Worm (Caenorhabditis elegans) whole organism, midembryonic: ENCODE measurements around the gene nhr-17.

ENCODE experiments used
- T22C8.4 ChIP-seq: fragments of 200-800 bp; sonication (Bioruptor generic); IDR thresholded peaks from 2 replicates; pipeline ENCODE4 v1.3.6; 2022; ENCODE audit warnings: missing genetic modification characterization, missing compliant biosample characterization
- cog-1 ChIP-seq: sonication (generic microtip); optimal IDR thresholded peaks from 2 replicates; lab custom pipeline; 2016; ENCODE audit warnings: missing genetic modification characterization, missing compliant biosample characterization
- flt-1 ChIP-seq: fragments of 200-800 bp; sonication (Bioruptor generic); IDR thresholded peaks from 2 replicates; pipeline ENCODE4 v1.3.6; 2022; ENCODE audit warnings: missing genetic modification characterization, missing compliant biosample characterization
- klf-2 ChIP-seq: fragments of 200-800 bp; sonication (Bioruptor generic); conservative IDR thresholded peaks from 2 replicates; pipeline ENCODE4 v1.3.6; 2022; ENCODE audit warnings: missing genetic modification reagents, missing genetic modification characterization, missing compliant biosample characterization
- med-1 ChIP-seq: sonication (generic microtip); optimal IDR thresholded peaks from 2 replicates; lab custom pipeline; 2017; ENCODE audit warnings: missing genetic modification characterization, mild to moderate bottlenecking, missing compliant biosample characterization, antibody characterized with exemption, missing genetic modification reagents; ENCODE audit not compliant: insufficient read depth
- ref-1 ChIP-seq: fragments of 200-800 bp; sonication (Bioruptor generic); conservative IDR thresholded peaks from 2 replicates; pipeline ENCODE4 v1.3.6; 2022; ENCODE audit warnings: missing genetic modification reagents, missing genetic modification characterization, missing compliant biosample characterization
- tab-1 ChIP-seq: fragments of 200-800 bp; sonication (Bioruptor generic); IDR thresholded peaks from 2 replicates; pipeline ENCODE4 v1.3.6; 2022; ENCODE audit warnings: missing genetic modification characterization, missing compliant biosample characterization
- ztf-23 ChIP-seq: fragments of 200-800 bp; sonication (Bioruptor generic); IDR thresholded peaks from 2 replicates; pipeline ENCODE4 v1.3.6; 2022; ENCODE audit warnings: missing genetic modification reagents, missing genetic modification characterization, missing compliant biosample characterization
- ztf-29 ChIP-seq: fragments of 200-800 bp; sonication (Bioruptor generic); IDR thresholded peaks from 2 replicates; pipeline ENCODE4 v1.3.6; 2022; ENCODE audit warnings: missing genetic modification reagents, missing genetic modification characterization, missing compliant biosample characterization

The nhr-17 gene

DNA sequence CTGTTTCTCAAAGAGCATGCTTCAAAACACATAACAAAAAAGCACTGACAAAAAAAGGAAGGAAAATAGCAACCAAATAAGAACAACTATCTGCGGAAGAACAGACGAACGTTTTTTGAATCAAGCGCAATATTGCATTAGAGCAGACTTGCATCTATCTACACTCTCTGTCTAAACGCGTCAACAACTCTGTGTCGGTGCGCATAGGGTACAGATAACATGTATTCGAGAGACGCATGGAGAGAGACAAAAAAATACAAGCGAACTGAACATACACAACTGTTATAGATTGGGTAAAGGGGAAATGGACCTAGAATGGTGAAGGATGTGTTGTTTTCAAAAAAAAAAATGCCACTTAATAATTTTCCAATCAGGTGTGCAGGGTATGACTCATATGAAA is 32.6 kb downstream of the nhr-17 start:
- TF ChIP-seq cog-1 (no peak), klf-2 (GFP tag; lab: Robert Waterston, UW) (no peak), med-1 (GFP tag; lab: Kevin White, UChicago) (no peak), flt-1 (GFP tag; lab: Robert Waterston, UW) (no peak)

DNA sequence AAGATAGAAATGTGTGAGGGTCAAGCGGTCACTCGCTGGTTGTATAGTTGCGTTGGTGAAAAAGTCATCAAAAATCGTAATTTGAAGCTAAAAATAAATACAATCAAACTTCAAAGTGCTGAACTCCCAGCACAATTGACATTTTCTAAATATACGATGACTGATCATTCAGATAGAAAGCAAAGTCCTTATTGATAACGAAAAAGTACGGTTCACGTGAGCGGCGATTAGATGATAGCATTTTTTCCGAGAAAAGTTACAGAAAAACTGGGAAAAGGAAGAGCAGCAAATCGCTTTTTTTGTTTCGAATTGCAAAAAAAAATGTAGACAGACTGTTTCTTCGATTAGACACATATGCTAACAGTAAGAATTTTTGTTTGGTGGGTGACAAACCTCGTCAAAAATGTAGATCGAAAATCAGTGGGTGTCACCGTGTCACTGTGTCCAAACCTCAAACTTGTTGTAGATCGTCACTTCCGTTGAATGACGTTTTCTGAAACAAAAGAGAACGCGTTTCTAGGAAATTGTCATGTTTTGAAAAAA is 33.7 kb downstream of the nhr-17 start, which contains the start of gene ivns-1:
Gene ivns-1, minus strand, starts transcription at position 493 of the 543 bp plus-strand sequence.
- TF ChIP-seq ztf-23 (no peak), ref-1 (GFP tag; lab: Robert Waterston, UW) (no peak), cog-1 (no peak), flt-1 (GFP tag; lab: Robert Waterston, UW) (no peak), med-1 (GFP tag; lab: Kevin White, UChicago) (no peak), klf-2 (GFP tag; lab: Robert Waterston, UW) (no peak), T22C8.4 (GFP tag; lab: Robert Waterston, UW) (no peak)

DNA sequence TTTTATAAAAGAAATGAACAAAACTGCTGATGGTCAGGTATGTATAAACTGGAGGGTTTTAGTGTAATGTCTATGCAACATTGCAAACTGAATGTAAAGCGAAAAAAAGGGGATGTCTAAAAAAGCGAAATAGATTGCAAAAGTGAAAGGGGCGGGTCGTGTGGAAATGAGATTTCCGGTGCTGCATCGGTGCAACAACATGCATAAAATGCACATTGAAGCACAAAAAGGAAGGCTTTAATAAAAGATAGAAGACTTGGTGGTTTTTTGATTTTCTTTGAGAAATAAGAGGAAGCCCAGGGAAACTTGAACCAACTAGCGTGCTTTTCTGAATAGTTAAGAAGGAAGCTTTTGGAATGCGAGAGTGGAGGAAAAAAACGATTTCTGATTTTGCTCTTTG is 35.0 kb downstream of the nhr-17 start:
- no peak for TF ChIP-seq med-1 (GFP tag; lab: Kevin White, UChicago)

DNA sequence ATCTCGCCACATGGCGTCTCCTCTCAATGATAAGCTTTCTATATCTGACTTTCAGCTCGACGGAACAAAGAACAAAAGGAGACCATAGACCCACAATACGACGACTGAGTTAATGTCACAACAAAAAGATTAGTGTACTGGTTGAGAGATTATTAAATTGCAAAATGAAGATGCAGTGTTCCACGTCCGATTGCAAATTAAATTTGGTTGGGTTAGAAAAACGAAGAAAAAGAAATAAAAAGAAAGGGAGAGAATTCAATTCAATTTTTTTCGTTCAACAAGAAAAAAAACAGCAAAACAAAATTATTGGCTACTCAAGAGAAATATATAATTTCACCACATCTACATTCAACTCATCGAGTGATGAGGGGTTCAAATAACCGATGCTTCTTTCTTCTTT is 36.2 kb downstream of the nhr-17 start:
- no peak for TF ChIP-seq med-1 (GFP tag; lab: Kevin White, UChicago)
- TF ChIP-seq klf-2 (GFP tag; lab: Robert Waterston, UW) = no peak
- TF ChIP-seq ztf-29 = no peak
- no peak for TF ChIP-seq tab-1 (GFP tag; lab: Robert Waterston, UW)
- no peak for TF ChIP-seq cog-1
- no peak for TF ChIP-seq T22C8.4 (GFP tag; lab: Robert Waterston, UW)
- no peak for TF ChIP-seq ztf-23
- no peak for TF ChIP-seq ref-1 (GFP tag; lab: Robert Waterston, UW)

DNA sequence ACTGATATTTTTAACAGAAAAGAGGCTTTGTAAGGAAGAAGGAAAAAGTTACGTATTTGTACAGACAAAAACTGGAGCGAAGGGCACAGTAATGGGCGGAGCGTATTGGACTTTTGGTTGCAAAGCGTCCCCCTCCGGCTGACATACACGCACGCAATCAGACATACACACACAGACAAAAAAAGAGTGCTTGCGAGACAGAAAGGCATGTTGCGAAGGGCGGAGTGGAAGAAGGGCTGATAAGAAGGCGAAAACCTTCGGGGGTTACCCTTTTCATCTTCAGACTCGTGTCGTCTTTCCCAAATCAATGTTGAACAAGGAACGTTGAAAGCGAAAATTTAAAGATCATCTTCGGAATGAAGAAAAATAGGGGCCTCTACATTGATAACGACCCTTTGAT is 37.1 kb downstream of the nhr-17 start:
- no peak for TF ChIP-seq T22C8.4 (GFP tag; lab: Robert Waterston, UW)
- no peak for TF ChIP-seq ztf-23
- 0 out of 2 replicates have a peak, but pooled peaks have one; percentile 10 for TF ChIP-seq tab-1 (GFP tag; lab: Robert Waterston, UW)
- no peak for TF ChIP-seq med-1 (GFP tag; lab: Kevin White, UChicago)

DNA sequence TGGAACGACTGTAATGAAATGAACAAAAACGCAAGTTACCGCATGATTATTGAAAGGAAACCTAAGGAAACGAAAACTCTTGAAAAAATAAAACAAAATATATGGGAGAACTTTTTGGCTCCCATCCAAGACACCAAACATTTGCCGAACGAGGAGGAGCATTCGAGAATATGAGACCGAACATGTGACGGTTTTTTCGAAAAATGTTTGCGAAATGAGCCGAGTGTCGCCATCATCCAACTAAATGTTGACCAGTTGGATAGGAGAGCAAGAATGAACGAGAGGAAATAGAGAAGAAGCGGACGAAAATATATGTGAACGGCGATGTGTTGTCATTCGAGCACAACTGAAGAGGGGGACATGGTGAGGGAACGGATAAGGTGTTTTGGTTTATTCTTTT is 37.6 kb downstream of the nhr-17 start:
- no peak for TF ChIP-seq ztf-23
- no peak for TF ChIP-seq cog-1
- no peak for TF ChIP-seq tab-1 (GFP tag; lab: Robert Waterston, UW)
- TF ChIP-seq flt-1 (GFP tag; lab: Robert Waterston, UW) = no peak
- no peak for TF ChIP-seq ztf-29
- TF ChIP-seq med-1 (GFP tag; lab: Kevin White, UChicago) = no peak
- no peak for TF ChIP-seq klf-2 (GFP tag; lab: Robert Waterston, UW)
- no peak for TF ChIP-seq ref-1 (GFP tag; lab: Robert Waterston, UW)
- TF ChIP-seq T22C8.4 (GFP tag; lab: Robert Waterston, UW) = no peak

DNA sequence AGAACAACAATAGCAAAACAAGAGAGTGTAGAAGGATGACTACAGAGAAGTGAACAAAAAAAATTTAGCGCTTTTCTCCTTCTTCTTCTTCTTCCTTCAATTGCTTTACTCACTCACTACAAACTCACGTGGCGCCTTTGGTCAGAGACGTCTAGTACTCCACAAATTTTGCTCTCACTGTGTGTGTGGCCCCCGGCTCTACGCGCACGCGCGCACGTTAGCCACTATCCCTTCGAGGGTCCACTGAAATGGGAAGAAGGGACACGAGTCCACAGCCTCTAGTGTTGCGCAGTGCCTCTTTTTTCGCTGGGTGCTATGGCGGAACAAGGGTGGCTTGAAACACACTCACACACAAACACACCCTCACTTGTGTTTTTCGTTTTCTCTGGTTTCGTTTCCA is 38.4 kb downstream of the nhr-17 start:
- TF ChIP-seq flt-1 (GFP tag; lab: Robert Waterston, UW) (no peak), tab-1 (GFP tag; lab: Robert Waterston, UW) (0 out of 2 replicates have a peak, but pooled peaks have one; percentile 58), T22C8.4 (GFP tag; lab: Robert Waterston, UW) (no peak), med-1 (GFP tag; lab: Kevin White, UChicago) (no peak), klf-2 (GFP tag; lab: Robert Waterston, UW) (no peak), ztf-29 (no peak), ztf-23 (no peak)

DNA sequence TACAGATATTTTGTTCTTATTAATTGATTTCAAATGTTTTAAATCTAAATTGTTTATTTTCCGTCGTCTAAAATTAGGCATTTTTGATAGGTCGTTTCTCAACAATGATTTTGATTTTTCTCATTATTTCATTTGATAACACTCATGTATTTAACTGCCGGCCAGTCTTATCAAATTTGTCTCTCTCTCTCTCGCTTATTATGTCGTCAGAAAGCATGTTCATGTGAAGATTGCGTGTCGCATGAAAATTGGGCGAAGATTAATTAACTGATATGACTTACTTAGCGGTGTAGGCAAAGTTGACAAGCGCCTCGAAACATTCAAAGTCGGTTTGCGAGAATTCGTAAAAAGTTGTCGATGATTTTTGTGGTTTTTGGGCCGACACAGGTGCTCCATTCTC is 39.9 kb downstream of the nhr-17 start:
- no peak for TF ChIP-seq med-1 (GFP tag; lab: Kevin White, UChicago)
- no peak for TF ChIP-seq ref-1 (GFP tag; lab: Robert Waterston, UW)
- no peak for TF ChIP-seq ztf-23
- TF ChIP-seq flt-1 (GFP tag; lab: Robert Waterston, UW) = no peak
- no peak for TF ChIP-seq klf-2 (GFP tag; lab: Robert Waterston, UW)
- TF ChIP-seq ztf-29 = no peak
- TF ChIP-seq cog-1 = no peak
- TF ChIP-seq T22C8.4 (GFP tag; lab: Robert Waterston, UW) = no peak
- no peak for TF ChIP-seq tab-1 (GFP tag; lab: Robert Waterston, UW)

DNA sequence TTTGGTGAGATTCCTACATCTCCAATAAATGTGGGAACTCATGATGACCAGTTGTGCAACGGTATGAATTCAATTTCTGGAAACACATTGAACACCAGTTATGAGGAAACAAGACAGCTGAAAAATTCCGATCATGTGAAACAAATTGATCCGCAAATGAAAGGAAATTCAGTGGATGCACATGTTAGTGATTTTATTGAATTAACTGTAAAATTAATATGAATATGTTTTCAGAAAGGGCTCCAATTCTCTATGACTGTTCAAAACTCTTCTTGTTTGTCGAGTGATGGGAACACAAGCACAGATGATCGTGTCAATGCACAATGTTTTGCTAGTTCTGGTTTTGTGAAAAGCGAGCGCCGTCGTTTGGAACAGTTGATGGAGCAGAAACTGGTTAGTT is 47.3 kb downstream of the nhr-17 start:
- TF ChIP-seq cog-1 = no peak
- TF ChIP-seq ref-1 (GFP tag; lab: Robert Waterston, UW) = no peak
- TF ChIP-seq ztf-29 = no peak
- TF ChIP-seq T22C8.4 (GFP tag; lab: Robert Waterston, UW) = no peak
- no peak for TF ChIP-seq tab-1 (GFP tag; lab: Robert Waterston, UW)
- no peak for TF ChIP-seq flt-1 (GFP tag; lab: Robert Waterston, UW)
- TF ChIP-seq med-1 (GFP tag; lab: Kevin White, UChicago) = no peak
- TF ChIP-seq ztf-23 = no peak
- TF ChIP-seq klf-2 (GFP tag; lab: Robert Waterston, UW) = no peak

DNA sequence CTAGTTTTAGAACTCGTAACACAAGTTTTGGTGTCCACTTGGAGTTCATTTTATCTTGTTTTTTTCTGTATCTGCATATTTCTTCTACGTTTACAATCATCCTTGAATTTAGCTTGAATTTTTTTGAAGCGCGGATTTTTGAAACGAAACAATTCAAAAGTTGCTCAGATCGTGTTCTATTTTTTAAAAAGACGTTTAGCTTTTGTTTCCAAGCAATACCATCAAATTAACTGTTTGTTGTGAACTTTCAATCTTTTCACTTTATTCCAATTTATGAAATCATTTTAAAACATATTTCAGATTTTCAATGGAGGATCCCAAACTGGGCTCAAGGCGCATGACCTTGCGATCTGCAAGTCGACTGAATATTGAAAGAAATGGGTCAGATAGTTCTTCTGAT is 48.5 kb downstream of the nhr-17 start, which contains the start of gene R09A8.2:
Gene R09A8.2, plus strand, starts transcription at position 301 of the 400 bp plus-strand sequence.
- no peak for TF ChIP-seq cog-1
- no peak for TF ChIP-seq flt-1 (GFP tag; lab: Robert Waterston, UW)
- no peak for TF ChIP-seq klf-2 (GFP tag; lab: Robert Waterston, UW)
- TF ChIP-seq med-1 (GFP tag; lab: Kevin White, UChicago) = no peak
